Worm (Caenorhabditis elegans): ENCODE data around the gene EEED8.2.

Gene EEED8.2

ce11 chrII:5391447-5391846 lies 25.1 kb upstream of the EEED8.2 start:
- no peak for TF ChIP-seq nhr-237 (tag; optimal IDR thresholded peaks at IDR 0.05)
- no peak for TF ChIP-seq aha-1 (tag; optimal IDR thresholded peaks at IDR 0.05)
- no peak for TF ChIP-seq C34B4.2 (tag; optimal IDR thresholded peaks at IDR 0.05)
- peak in 2 of 3 experiments; percentile 13 to 48 for TF ChIP-seq dpl-1 (GFP tag; optimal IDR thresholded peaks at IDR 0.05)
- TF ChIP-seq lin-35 (GFP tag; optimal IDR thresholded peaks at IDR 0.05): peak in 1 of 2 experiments; percentile 3
- TF ChIP-seq efl-1 (optimal IDR thresholded peaks at IDR 0.05): peak; percentile 28 to 45
- TF ChIP-seq efl-1 (GFP tag; optimal IDR thresholded peaks at IDR 0.05 in 1 of 2): peak; percentile 46 to 89

- TF ChIP-seq dpl-1 (GFP tag; optimal IDR thresholded peaks at IDR 0.05): no peak
- no peak for TF ChIP-seq ztf-4 (tag; optimal IDR thresholded peaks at IDR 0.05)
- TF ChIP-seq pax-3 (tag; optimal IDR thresholded peaks at IDR 0.05): no peak
- TF ChIP-seq zip-4 (GFP tag; optimal IDR thresholded peaks at IDR 0.05): no peak
- TF ChIP-seq C16A3.4 (tag; optimal IDR thresholded peaks at IDR 0.05): no peak
- no peak for TF ChIP-seq efl-3 (GFP tag; optimal IDR thresholded peaks at IDR 0.05)
- no peak for TF ChIP-seq nhr-11 (tag; optimal IDR thresholded peaks at IDR 0.05)
- no peak for TF ChIP-seq ceh-90 (tag; optimal IDR thresholded peaks at IDR 0.05)
- no peak for TF ChIP-seq jun-1 (tag; optimal IDR thresholded peaks at IDR 0.05)
- no peak for TF ChIP-seq nhr-76 (tag; optimal IDR thresholded peaks at IDR 0.05)
- no peak for TF ChIP-seq hlh-4 (tag; optimal IDR thresholded peaks at IDR 0.05)
- TF ChIP-seq vab-15 (tag; optimal IDR thresholded peaks at IDR 0.05): no peak
- TF ChIP-seq lsy-2 (tag; optimal IDR thresholded peaks at IDR 0.05): no peak
- no peak for TF ChIP-seq nhr-20 (tag; optimal IDR thresholded peaks at IDR 0.05)
- no peak for TF ChIP-seq C04F5.9 (tag; optimal IDR thresholded peaks at IDR 0.05)
- no peak for TF ChIP-seq lin-35 (GFP tag; optimal IDR thresholded peaks at IDR 0.05)
- no peak for TF ChIP-seq egl-13 (tag; optimal IDR thresholded peaks at IDR 0.05)
Measured at ce11 chrII:5393090-5393489, 23.4 kb upstream of the EEED8.2 start, which contains the start of gene brap-2. TSS of gene brap-2 (minus strand) at chrII:5393190.

ce11 chrII:5395594-5395993 lies 20.9 kb upstream of the EEED8.2 start, which contains the start of gene pink-1:
TSS of gene pink-1 (minus strand) at chrII:5395694.
- no peak for TF ChIP-seq ces-1 (GFP tag; optimal IDR thresholded peaks at IDR 0.05)
- no peak for TF ChIP-seq aha-1 (tag; optimal IDR thresholded peaks at IDR 0.05)
- TF ChIP-seq efl-3 (GFP tag; optimal IDR thresholded peaks at IDR 0.05): no peak
- TF ChIP-seq elt-3 (tag; optimal IDR thresholded peaks at IDR 0.05): no peak
- no peak for TF ChIP-seq rnt-1 (tag; optimal IDR thresholded peaks at IDR 0.05)
- TF ChIP-seq C04F5.9 (tag; optimal IDR thresholded peaks at IDR 0.05): no peak

ce11 chrII:5398779-5399178 lies 17.7 kb upstream of the EEED8.2 start, which contains the start of gene fbxl-3:
TSS of gene fbxl-3 (minus strand) at chrII:5398902.
- no peak for TF ChIP-seq sox-4 (tag; optimal IDR thresholded peaks at IDR 0.05)
- no peak for TF ChIP-seq lin-13 (GFP tag; optimal IDR thresholded peaks at IDR 0.05)
- peak in 1 of 6 experiments; percentile 39 for TF ChIP-seq elt-3 (tag; optimal IDR thresholded peaks at IDR 0.05)
- TF ChIP-seq efl-1 (optimal IDR thresholded peaks at IDR 0.05): no peak
- TF ChIP-seq efl-1 (GFP tag; optimal IDR thresholded peaks at IDR 0.05 in 1 of 2): peak in 1 of 2 experiments; percentile 87

- peak; percentile 28 for TF ChIP-seq tbx-2 (tag; optimal IDR thresholded peaks at IDR 0.05)
- no peak for TF ChIP-seq pqm-1 (tag; optimal IDR thresholded peaks at IDR 0.05)
- no peak for TF ChIP-seq unc-130 (tag; optimal IDR thresholded peaks at IDR 0.05)
- no peak for TF ChIP-seq nhr-28 (tag; optimal IDR thresholded peaks at IDR 0.05)
- no peak for TF ChIP-seq lir-3 (tag; optimal IDR thresholded peaks at IDR 0.05; ENCODE audit: poor library complexity)
- TF ChIP-seq C04F5.9 (tag; optimal IDR thresholded peaks at IDR 0.05): no peak
- TF ChIP-seq lin-15B (tag; optimal IDR thresholded peaks at IDR 0.05): no peak
- peak; percentile 35 for TF ChIP-seq nhr-71 (tag; optimal IDR thresholded peaks at IDR 0.05)
- no peak for TF ChIP-seq mep-1 (tag; optimal IDR thresholded peaks at IDR 0.05)
- TF ChIP-seq lin-35 (GFP tag; optimal IDR thresholded peaks at IDR 0.05): peak in 1 of 2 experiments; percentile 33
- no peak for TF ChIP-seq ama-1 (optimal IDR thresholded peaks at IDR 0.05)
- TF ChIP-seq fkh-4 (tag; optimal IDR thresholded peaks at IDR 0.05; ENCODE audit: borderline replicate concordance): no peak
- peak; percentile 14 to 41 for TF ChIP-seq efl-1 (optimal IDR thresholded peaks at IDR 0.05)
- TF ChIP-seq efl-1 (GFP tag; optimal IDR thresholded peaks at IDR 0.05 in 1 of 2): peak; percentile 36 to 93
- peak; percentile 4 for TF ChIP-seq nhr-47 (tag; optimal IDR thresholded peaks at IDR 0.05)
- peak; percentile 7 for TF ChIP-seq elt-2 (tag; optimal IDR thresholded peaks at IDR 0.05)
- no peak for TF ChIP-seq Y116A8C.19 (tag; optimal IDR thresholded peaks at IDR 0.05; ENCODE audit: borderline replicate concordance)
- no peak for TF ChIP-seq mab-9 (GFP tag; IDR thresholded peaks at IDR 0.05)
- TF ChIP-seq ztf-4 (tag; optimal IDR thresholded peaks at IDR 0.05): no peak
- TF ChIP-seq snu-23 (GFP tag; optimal IDR thresholded peaks at IDR 0.05): peak; percentile 32
- TF ChIP-seq efl-3 (GFP tag; optimal IDR thresholded peaks at IDR 0.05): no peak
- TF ChIP-seq nhr-90 (tag; optimal IDR thresholded peaks at IDR 0.05; ENCODE audit: poor library complexity): peak; percentile 32
- no peak for TF ChIP-seq jun-1 (tag; optimal IDR thresholded peaks at IDR 0.05)
- no peak for TF ChIP-seq ceh-88 (GFP tag; IDR thresholded peaks at IDR 0.05)
Measured at ce11 chrII:5399201-5399600, 17.3 kb upstream of the EEED8.2 start, which contains the start of gene mog-5. TSS of gene mog-5 (plus strand) at chrII:5399538.
